Worm (Caenorhabditis elegans): Measurements from ENCODE around the gene vps-41.
A peak's percentile ranks its signal among the peaks of the same experiment; 100 is the strongest.

The vps-41 gene

ce11 chrX:5268062-5268461 lies 15.6 kb upstream of the vps-41 start:
- TF ChIP-seq W03F9.2 (tag; optimal IDR thresholded peaks at IDR 0.05) (no peak), him-1 (tag; optimal IDR thresholded peaks at IDR 0.05) (no peak), dao-5 (tag; optimal IDR thresholded peaks at IDR 0.05) (no peak)

ce11 chrX:5269359-5269758 lies 14.3 kb upstream of the vps-41 start:
- no peak for TF ChIP-seq him-1 (tag; optimal IDR thresholded peaks at IDR 0.05)
- no peak for TF ChIP-seq W03F9.2 (tag; optimal IDR thresholded peaks at IDR 0.05)
- TF ChIP-seq dao-5 (tag; optimal IDR thresholded peaks at IDR 0.05), result no peak

DNA sequence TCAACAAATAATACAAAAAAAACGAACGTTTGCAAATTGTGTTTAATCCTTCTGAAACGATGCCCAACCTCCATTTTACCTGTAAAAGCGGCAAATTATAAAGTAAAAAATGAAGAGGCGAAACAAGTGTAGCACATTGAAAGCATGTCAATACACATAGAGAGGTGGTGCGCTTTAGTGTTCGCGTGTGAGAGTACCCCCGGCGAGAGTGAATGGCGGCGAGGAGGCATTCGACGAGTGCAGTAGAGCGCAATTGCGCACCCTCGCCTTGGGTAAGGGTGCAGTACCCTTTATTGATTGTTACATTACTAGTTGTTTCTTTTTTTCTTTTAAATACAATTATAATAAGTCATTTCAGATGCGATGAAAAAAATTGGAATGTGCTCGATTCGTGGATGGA lies 8.4 kb upstream of the vps-41 start, which contains the start of gene hst-6:
hst-6 (plus strand) TSS at position 353 of the 400 bp plus-strand sequence.
- TF ChIP-seq W03F9.2 (tag; optimal IDR thresholded peaks at IDR 0.05) (no peak), him-1 (tag; optimal IDR thresholded peaks at IDR 0.05) (no peak), dao-5 (tag; optimal IDR thresholded peaks at IDR 0.05) (no peak)

ce11 chrX:5276772-5277171 lies 6.9 kb upstream of the vps-41 start:
- TF ChIP-seq W03F9.2 (tag; optimal IDR thresholded peaks at IDR 0.05), result no peak
- no peak for TF ChIP-seq dao-5 (tag; optimal IDR thresholded peaks at IDR 0.05)
- TF ChIP-seq him-1 (tag; optimal IDR thresholded peaks at IDR 0.05), result no peak

ce11 chrX:5278249-5278648 lies 5.4 kb upstream of the vps-41 start:
- no peak for TF ChIP-seq him-1 (tag; optimal IDR thresholded peaks at IDR 0.05)
- TF ChIP-seq dao-5 (tag; optimal IDR thresholded peaks at IDR 0.05), result no peak
- TF ChIP-seq W03F9.2 (tag; optimal IDR thresholded peaks at IDR 0.05), result no peak

- TF ChIP-seq dao-5 (tag; optimal IDR thresholded peaks at IDR 0.05), result no peak
- no peak for TF ChIP-seq him-1 (tag; optimal IDR thresholded peaks at IDR 0.05)
- TF ChIP-seq W03F9.2 (tag; optimal IDR thresholded peaks at IDR 0.05), result no peak
These were observed 4.4 kb upstream of the vps-41 start, which contains the start of gene Y34B4A.2 for ce11 chrX:5279170-5279635. Gene Y34B4A.2, plus strand, starts transcription at chrX:5279497.

ce11 chrX:5279674-5280073 lies 4.0 kb upstream of the vps-41 start, which contains the start of gene rga-8:
Gene rga-8, minus strand, starts transcription at chrX:5279774.
- no peak for TF ChIP-seq him-1 (tag; optimal IDR thresholded peaks at IDR 0.05)
- no peak for TF ChIP-seq dao-5 (tag; optimal IDR thresholded peaks at IDR 0.05)
- no peak for TF ChIP-seq W03F9.2 (tag; optimal IDR thresholded peaks at IDR 0.05)

ce11 chrX:5289106-5289505 lies 5.5 kb downstream of the vps-41 start:
- TF ChIP-seq him-1 (tag; optimal IDR thresholded peaks at IDR 0.05) (no peak), W03F9.2 (tag; optimal IDR thresholded peaks at IDR 0.05) (no peak), dao-5 (tag; optimal IDR thresholded peaks at IDR 0.05) (no peak)

DNA sequence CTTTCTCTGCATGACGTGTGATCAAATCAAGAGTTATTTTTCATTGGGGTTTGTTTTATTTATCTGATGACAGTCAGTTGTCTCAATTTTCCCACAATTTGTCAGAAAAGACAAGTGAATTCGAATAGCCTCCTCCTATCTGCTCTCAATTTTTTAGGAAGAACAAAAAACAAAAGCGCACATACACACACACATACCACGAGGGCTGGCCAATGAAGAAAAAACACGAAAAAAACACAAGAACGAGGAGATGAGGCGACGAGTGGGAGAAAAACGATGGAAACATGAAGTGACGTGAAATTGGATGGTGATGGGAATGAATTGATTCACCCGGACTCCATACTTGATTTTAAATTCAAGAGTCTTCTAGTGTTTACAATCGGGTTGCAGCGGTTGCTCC lies 10.2 kb downstream of the vps-41 start:
- TF ChIP-seq him-1 (tag; optimal IDR thresholded peaks at IDR 0.05) (no peak), dao-5 (tag; optimal IDR thresholded peaks at IDR 0.05) (no peak), W03F9.2 (tag; optimal IDR thresholded peaks at IDR 0.05) (no peak)

- TF ChIP-seq W03F9.2 (tag; optimal IDR thresholded peaks at IDR 0.05) (no peak), him-1 (tag; optimal IDR thresholded peaks at IDR 0.05) (peak; percentile 26)
These were observed 14.4 kb downstream of the vps-41 start, which contains the start of gene ift-81 for ce11 chrX:5297942-5298611. Gene ift-81, plus strand, starts transcription at chrX:5298561.

ce11 chrX:5303500-5303899 lies 19.9 kb downstream of the vps-41 start, which contains the start of gene ags-3:
Gene ags-3, minus strand, starts transcription at chrX:5303600.
- no peak for TF ChIP-seq him-1 (tag; optimal IDR thresholded peaks at IDR 0.05)
- no peak for TF ChIP-seq W03F9.2 (tag; optimal IDR thresholded peaks at IDR 0.05)
- no peak for TF ChIP-seq dao-5 (tag; optimal IDR thresholded peaks at IDR 0.05)

DNA sequence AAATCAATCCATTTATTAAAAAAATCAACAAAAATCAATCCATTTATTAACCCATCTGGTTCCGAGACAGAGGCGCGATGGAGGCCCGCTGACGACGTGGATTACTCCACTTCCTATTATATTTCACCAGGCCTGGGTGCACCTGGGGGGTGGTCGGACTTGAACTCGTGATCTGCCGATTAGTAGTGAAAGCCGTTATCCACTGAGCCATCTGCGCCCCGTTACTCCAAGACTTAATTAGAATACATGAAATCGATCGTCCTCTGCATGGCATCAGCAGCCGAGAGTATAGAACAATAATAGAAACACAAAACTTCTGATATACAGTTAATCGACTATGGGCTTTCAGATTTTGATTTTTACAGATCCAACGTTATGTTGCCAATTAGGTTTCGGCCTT lies 26.0 kb downstream of the vps-41 start:
- no peak for TF ChIP-seq W03F9.2 (tag; optimal IDR thresholded peaks at IDR 0.05)

DNA sequence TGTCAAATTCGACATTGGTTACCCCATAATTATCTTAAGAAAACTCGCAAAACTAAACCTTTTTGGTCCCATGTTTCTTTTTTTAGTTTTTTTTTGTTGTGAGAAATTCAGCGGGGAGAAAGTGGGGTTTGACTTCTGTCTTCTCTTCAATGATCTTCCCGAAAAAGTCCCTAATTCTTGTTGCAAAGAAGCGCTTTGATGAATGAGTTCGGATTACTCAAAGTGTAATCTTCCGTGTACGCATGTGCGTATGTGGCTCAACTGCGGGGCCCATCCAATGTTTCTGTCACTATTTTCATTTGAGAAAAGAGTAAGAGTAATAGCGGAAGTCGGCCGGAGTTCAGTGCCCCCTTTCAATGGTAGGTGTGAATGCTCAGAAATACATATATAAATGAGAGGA lies 27.5 kb downstream of the vps-41 start:
- TF ChIP-seq dao-5 (tag; optimal IDR thresholded peaks at IDR 0.05) (no peak), W03F9.2 (tag; optimal IDR thresholded peaks at IDR 0.05) (no peak), him-1 (tag; optimal IDR thresholded peaks at IDR 0.05) (no peak)

- TF ChIP-seq him-1 (tag; optimal IDR thresholded peaks at IDR 0.05) (no peak), dao-5 (tag; optimal IDR thresholded peaks at IDR 0.05) (peak; percentile 67)
These were observed 35.7 kb downstream of the vps-41 start for ce11 chrX:5319214-5319838.

DNA sequence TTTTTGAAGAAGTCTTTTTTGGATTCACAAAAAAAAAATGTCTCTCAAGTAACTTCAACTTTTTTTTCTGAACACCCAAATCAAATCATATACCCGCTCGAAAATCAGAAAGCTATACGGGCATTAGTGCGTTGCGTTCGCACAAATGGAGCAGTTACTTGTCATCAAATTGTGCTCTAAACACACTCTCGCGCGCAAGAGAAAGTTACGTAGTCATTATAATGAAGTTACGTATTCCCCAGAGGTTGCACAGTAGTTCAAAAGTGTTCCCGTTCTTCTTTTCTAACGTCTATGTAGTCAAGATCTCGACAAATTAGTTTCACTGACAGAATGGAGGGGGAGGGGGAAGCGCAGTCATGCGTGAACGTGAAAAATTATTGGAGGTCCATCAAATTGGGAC lies 37.9 kb downstream of the vps-41 start:
- TF ChIP-seq him-1 (tag; optimal IDR thresholded peaks at IDR 0.05), result no peak
- no peak for TF ChIP-seq W03F9.2 (tag; optimal IDR thresholded peaks at IDR 0.05)
- TF ChIP-seq dao-5 (tag; optimal IDR thresholded peaks at IDR 0.05), result no peak

Measured in whole organism, L4/young adult.